Fruit fly (Drosophila melanogaster): ENCODE data around the gene Task7.
A peak's percentile ranks its signal among the peaks of the same experiment; 100 is the strongest.

Task7 gene

dm6 chr3R:9392421-9392820 is 19.7 kb downstream of the Task7 start:
- TF ChIP-seq Hr83 (GFP tag; optimal IDR thresholded peaks at IDR 0.05; ENCODE audit: poor library complexity, severe bottlenecking) = no peak
- TF ChIP-seq Sp1 (GFP tag; optimal IDR thresholded peaks at IDR 0.05) = no peak
- no peak for TF ChIP-seq Myc (optimal IDR thresholded peaks at IDR 0.05)
- no peak for TF ChIP-seq Dfd (GFP tag; optimal IDR thresholded peaks at IDR 0.05)
- no peak for TF ChIP-seq h (GFP tag; optimal IDR thresholded peaks at IDR 0.05)
- no peak for TF ChIP-seq ey (GFP tag; optimal IDR thresholded peaks at IDR 0.05)
- no peak for TF ChIP-seq CG32264 (GFP tag; optimal IDR thresholded peaks at IDR 0.05)
- TF ChIP-seq woc (GFP tag; optimal IDR thresholded peaks at IDR 0.05) = no peak
- TF ChIP-seq sage (GFP tag; optimal IDR thresholded peaks at IDR 0.05) = no peak
- TF ChIP-seq CG9705 (GFP tag; optimal IDR thresholded peaks at IDR 0.05) = no peak

- no peak for TF ChIP-seq Hnf4 (GFP tag; optimal IDR thresholded peaks at IDR 0.05)
Measured at dm6 chr3R:9390201-9390600, 21.9 kb downstream of the Task7 start.

DNA sequence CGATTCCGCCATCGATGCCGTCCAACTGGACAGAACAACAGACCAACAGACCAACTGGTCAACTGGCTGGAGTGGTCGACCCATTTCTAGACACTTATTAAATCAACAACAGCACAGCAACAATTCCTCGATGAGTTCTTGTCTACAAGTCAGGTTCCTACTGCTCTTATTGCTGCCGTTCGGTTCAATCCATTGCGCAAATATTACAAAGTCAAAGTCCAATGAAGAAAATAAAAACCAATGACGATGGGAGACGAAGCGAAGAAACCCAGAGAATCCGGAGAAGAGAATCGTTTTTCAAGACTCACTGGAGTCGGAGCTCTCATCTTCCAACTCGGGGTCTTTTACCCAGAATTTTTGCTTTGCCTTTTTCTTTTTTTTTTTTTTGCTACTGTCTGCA is 23.1 kb downstream of the Task7 start:
- TF ChIP-seq dmrt93B (GFP tag; optimal IDR thresholded peaks at IDR 0.05) = no peak
- TF ChIP-seq sv (GFP tag; optimal IDR thresholded peaks at IDR 0.05) = no peak
- TF ChIP-seq brk (GFP tag; optimal IDR thresholded peaks at IDR 0.05) = no peak
- TF ChIP-seq CrebA (GFP tag; optimal IDR thresholded peaks at IDR 0.05; ENCODE audit: borderline replicate concordance) = no peak
- no peak for TF ChIP-seq rgr (GFP tag; optimal IDR thresholded peaks at IDR 0.05)
- no peak for TF ChIP-seq pan (optimal IDR thresholded peaks at IDR 0.05)
- no peak for TF ChIP-seq sage (GFP tag; optimal IDR thresholded peaks at IDR 0.05)
- TF ChIP-seq usp (GFP tag; optimal IDR thresholded peaks at IDR 0.05) = no peak
- TF ChIP-seq Jra (GFP tag; optimal IDR thresholded peaks at IDR 0.05) = no peak
- no peak for TF ChIP-seq foxo (GFP tag; optimal IDR thresholded peaks at IDR 0.05)
- no peak for TF ChIP-seq Vsx2 (GFP tag; optimal IDR thresholded peaks at IDR 0.05; ENCODE audit: partially characterized antibody)
- no peak for TF ChIP-seq dsf (GFP tag; optimal IDR thresholded peaks at IDR 0.05; ENCODE audit: borderline replicate concordance)
- TF ChIP-seq Dfd (GFP tag; optimal IDR thresholded peaks at IDR 0.05) = no peak
- TF ChIP-seq psq (GFP tag; optimal IDR thresholded peaks at IDR 0.05) = no peak
- no peak for TF ChIP-seq HLH106 (tag; optimal IDR thresholded peaks at IDR 0.05)

dm6 chr3R:9388321-9388720 is 23.8 kb downstream of the Task7 start:
- TF ChIP-seq foxo (GFP tag; optimal IDR thresholded peaks at IDR 0.05) (no peak), sage (GFP tag; optimal IDR thresholded peaks at IDR 0.05) (no peak), Mio (GFP tag; optimal IDR thresholded peaks at IDR 0.05) (no peak), sv (GFP tag; optimal IDR thresholded peaks at IDR 0.05) (no peak), dl (GFP tag; optimal IDR thresholded peaks at IDR 0.05; ENCODE audit: insufficient read depth in 1 of 2, partially characterized antibody in 2 of 2) (no peak)

DNA sequence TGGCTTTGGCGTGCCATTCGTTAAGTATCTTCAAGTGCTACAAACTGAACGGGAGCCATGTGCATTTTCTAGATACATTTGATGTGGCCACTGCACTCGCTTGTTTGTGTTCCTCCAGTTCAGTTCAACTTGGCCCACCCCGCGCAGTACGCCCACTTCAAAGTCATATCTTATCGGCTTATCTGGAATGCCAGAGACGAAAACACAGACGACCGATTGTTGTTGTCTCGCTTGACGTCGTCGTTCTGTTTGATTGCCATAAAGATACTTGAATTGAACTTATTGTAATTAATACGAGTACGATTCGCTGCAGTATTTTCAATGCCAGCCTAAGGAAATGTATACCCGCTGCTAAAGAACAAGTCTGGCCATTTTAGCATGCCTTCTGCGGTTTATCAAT is 24.5 kb downstream of the Task7 start:
- peak; percentile 5 for TF ChIP-seq br (GFP tag; optimal IDR thresholded peaks at IDR 0.05)
- no peak for TF ChIP-seq brk (GFP tag; optimal IDR thresholded peaks at IDR 0.05)
- no peak for TF ChIP-seq Rel (GFP tag; optimal IDR thresholded peaks at IDR 0.05)
- TF ChIP-seq Rel (tag; optimal IDR thresholded peaks at IDR 0.05) = peak; percentile 49
- TF ChIP-seq usp (GFP tag; optimal IDR thresholded peaks at IDR 0.05) = no peak
- no peak for TF ChIP-seq Jra (GFP tag; optimal IDR thresholded peaks at IDR 0.05)
- no peak for TF ChIP-seq CG32264 (GFP tag; optimal IDR thresholded peaks at IDR 0.05)
- TF ChIP-seq foxo (GFP tag; optimal IDR thresholded peaks at IDR 0.05) = peak in 1 of 2 experiments; percentile 26
- TF ChIP-seq ey (GFP tag; optimal IDR thresholded peaks at IDR 0.05) = no peak
- TF ChIP-seq h (GFP tag; optimal IDR thresholded peaks at IDR 0.05) = peak; percentile 40

DNA sequence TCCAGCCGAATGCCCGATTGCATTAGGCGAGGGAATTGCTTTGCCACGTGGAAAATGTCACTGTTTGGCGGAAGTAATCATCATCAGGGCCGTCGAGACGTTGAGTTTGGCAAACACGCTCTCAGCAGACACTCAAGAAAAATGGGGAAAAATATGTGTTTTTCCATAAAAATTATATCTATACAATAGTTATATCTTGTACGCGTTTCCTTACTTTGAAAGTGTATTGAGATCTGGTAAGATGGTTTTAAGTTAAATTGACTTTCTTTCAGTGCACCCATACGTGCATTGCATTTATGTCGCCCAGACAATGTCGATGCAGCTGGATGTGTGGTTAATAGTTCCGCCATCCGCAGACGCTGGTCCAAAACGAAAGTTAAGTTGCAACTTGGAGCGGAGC is 26.1 kb downstream of the Task7 start:
- no peak for TF ChIP-seq lola (GFP tag; optimal IDR thresholded peaks at IDR 0.05)

- TF ChIP-seq Mio (GFP tag; optimal IDR thresholded peaks at IDR 0.05) (no peak), fru (GFP tag; optimal IDR thresholded peaks at IDR 0.05) (no peak), pan (optimal IDR thresholded peaks at IDR 0.05) (no peak), Abd-B (GFP tag; optimal IDR thresholded peaks at IDR 0.05) (no peak), CG9705 (GFP tag; optimal IDR thresholded peaks at IDR 0.05) (no peak), Rel (GFP tag; optimal IDR thresholded peaks at IDR 0.05) (no peak), Rel (tag; optimal IDR thresholded peaks at IDR 0.05) (no peak), jim (GFP tag; optimal IDR thresholded peaks at IDR 0.05) (no peak)
Measured at dm6 chr3R:9380970-9381369, 31.1 kb downstream of the Task7 start.
